Fruit fly (Drosophila melanogaster) whole organism, embryonic: Measurements from ENCODE around the gene CG43658.

Experiments used
- Asciz ChIP-seq: fragments of 200-800 bp; sonication (Bioruptor generic); optimal IDR thresholded peaks from 2 replicates; lab custom pipeline; 2017; ENCODE audit warnings: missing biosample characterization, mild to moderate bottlenecking, missing genetic modification characterization, missing genetic modification reagents
- Atf6 ChIP-seq: fragments of 200-800 bp; sonication (Bioruptor generic); IDR thresholded peaks from 2 replicates; pipeline ENCODE4 v1.3.6; 2022; ENCODE audit warnings: missing biosample characterization, missing genetic modification characterization
- Bgb ChIP-seq: fragments of 200-800 bp; sonication (Bioruptor generic); IDR thresholded peaks from 2 replicates; pipeline ENCODE4 v1.3.6; 2022; ENCODE audit warnings: missing biosample characterization, missing genetic modification characterization; ENCODE audit not compliant: partially characterized antibody
- CG10321 ChIP-seq: fragments of 200-800 bp; sonication (Bioruptor generic); IDR thresholded peaks from 2 replicates; pipeline ENCODE4 v1.3.6; 2022; ENCODE audit warnings: missing biosample characterization, missing genetic modification characterization
- CG11398 ChIP-seq: fragments of 200-800 bp; sonication (Bioruptor generic); optimal IDR thresholded peaks from 2 replicates; lab custom pipeline; 2016; ENCODE audit warnings: missing biosample characterization, missing genetic modification characterization
- CG11560 ChIP-seq: fragments of 200-800 bp; sonication (Bioruptor generic); IDR thresholded peaks from 3 replicates; pipeline ENCODE4 v1.3.6; 2022; ENCODE audit warnings: missing biosample characterization, missing genetic modification characterization
- CG12219 ChIP-seq: fragments of 200-800 bp; sonication (Bioruptor generic); optimal IDR thresholded peaks from 3 replicates; lab custom pipeline; 2018; ENCODE audit warnings: missing biosample characterization, mild to moderate bottlenecking, missing genetic modification characterization
- CG12659 ChIP-seq: fragments of 200-800 bp; sonication (Bioruptor generic); optimal IDR thresholded peaks from 3 replicates; lab custom pipeline; 2017; ENCODE audit warnings: mild to moderate bottlenecking, missing biosample characterization, missing genetic modification reagents, missing genetic modification characterization
- CG12744 ChIP-seq: fragments of 200-800 bp; sonication (Bioruptor generic); optimal IDR thresholded peaks from 2 replicates; lab custom pipeline; 2016; ENCODE audit warnings: missing biosample characterization, missing genetic modification characterization
- CG13424 ChIP-seq: fragments of 200-800 bp; sonication (Bioruptor generic); optimal IDR thresholded peaks from 2 replicates; lab custom pipeline; 2019; ENCODE audit warnings: missing biosample characterization, mild to moderate bottlenecking, missing genetic modification characterization, moderate library complexity
- CG13775 ChIP-seq: fragments of 200-800 bp; sonication (Bioruptor generic); optimal IDR thresholded peaks from 3 replicates; lab custom pipeline; 2017; ENCODE audit warnings: missing biosample characterization, mild to moderate bottlenecking, missing genetic modification characterization
- CG14050 ChIP-seq: fragments of 200-800 bp; sonication (Bioruptor generic); IDR thresholded peaks from 3 replicates; pipeline ENCODE4 v1.3.6; 2022; ENCODE audit warnings: missing biosample characterization, missing genetic modification characterization
- CG14441 ChIP-seq: fragments of 200-800 bp; sonication (Bioruptor generic); IDR thresholded peaks from 2 replicates; pipeline ENCODE4 v1.3.6; 2022; ENCODE audit warnings: missing biosample characterization, missing genetic modification characterization
- CG1603 ChIP-seq: fragments of 200-800 bp; sonication (Bioruptor generic); optimal IDR thresholded peaks from 2 replicates; lab custom pipeline; 2019; ENCODE audit warnings: missing biosample characterization, mild to moderate bottlenecking, missing genetic modification characterization, moderate library complexity
- CG1832 ChIP-seq: fragments of 200-800 bp; sonication (Bioruptor generic); optimal IDR thresholded peaks from 2 replicates; lab custom pipeline; 2017; ENCODE audit warnings: missing biosample characterization, mild to moderate bottlenecking, missing genetic modification characterization, inconsistent platforms
- CG2678 ChIP-seq: fragments of 200-800 bp; sonication (Bioruptor generic); optimal IDR thresholded peaks from 3 replicates; lab custom pipeline; 2019; ENCODE audit warnings: missing biosample characterization, mild to moderate bottlenecking, missing genetic modification characterization, moderate library complexity
- CG31441 ChIP-seq: fragments of 200-800 bp; sonication (Bioruptor generic); IDR thresholded peaks from 2 replicates; pipeline ENCODE4 v1.3.6; 2022; ENCODE audit warnings: missing biosample characterization, missing genetic modification characterization
- CG3847 ChIP-seq: fragments of 200-800 bp; sonication (Bioruptor generic); IDR thresholded peaks from 2 replicates; pipeline ENCODE4 v1.3.6; 2022; ENCODE audit warnings: missing biosample characterization, missing genetic modification characterization
- CG6765 ChIP-seq: fragments of 200-800 bp; sonication (Bioruptor generic); optimal IDR thresholded peaks from 3 replicates; lab custom pipeline; 2017; ENCODE audit warnings: missing biosample characterization, mild to moderate bottlenecking, missing genetic modification characterization
- CG9215 ChIP-seq: fragments of 200-800 bp; sonication (Bioruptor generic); IDR thresholded peaks from 2 replicates; pipeline ENCODE4 v1.3.6; 2022; ENCODE audit warnings: missing biosample characterization, missing genetic modification characterization
- CoRest ChIP-seq: fragments of 200-800 bp; sonication (Bioruptor generic); optimal IDR thresholded peaks from 3 replicates; lab custom pipeline; 2018; ENCODE audit warnings: missing biosample characterization, mild to moderate bottlenecking, missing genetic modification characterization, moderate library complexity
- Ets65A ChIP-seq: fragments of 200-800 bp; sonication (Bioruptor generic); peaks from one replicate; lab custom pipeline; 2016; ENCODE audit warnings: missing biosample characterization, missing genetic modification characterization
- Fer3 ChIP-seq: fragments of 200-800 bp; sonication (Bioruptor generic); optimal IDR thresholded peaks from 2 replicates; lab custom pipeline; 2018; ENCODE audit warnings: missing biosample characterization, mild to moderate bottlenecking, missing genetic modification characterization, moderate library complexity
- Nf-YC ChIP-seq: fragments of 200-800 bp; optimal IDR thresholded peaks from 3 replicates; lab custom pipeline; 2019; ENCODE audit warnings: missing biosample characterization, mild to moderate bottlenecking, missing genetic modification characterization, moderate library complexity
- Side ChIP-seq: fragments of 200-800 bp; sonication (Bioruptor generic); optimal IDR thresholded peaks from 2 replicates; lab custom pipeline; 2016; ENCODE audit warnings: missing biosample characterization, missing genetic modification characterization
- Sox102F ChIP-seq: fragments of 200-800 bp; sonication (Bioruptor generic); optimal IDR thresholded peaks from 2 replicates; lab custom pipeline; 2018; ENCODE audit warnings: missing biosample characterization, mild to moderate bottlenecking, missing genetic modification characterization, moderate library complexity
- ac ChIP-seq: fragments of 200-800 bp; sonication (Bioruptor generic); optimal IDR thresholded peaks from 3 replicates; lab custom pipeline; 2017; ENCODE audit warnings: missing biosample characterization, mild to moderate bottlenecking, missing genetic modification characterization
- ap ChIP-seq: fragments of 200-800 bp; sonication (Bioruptor generic); IDR thresholded peaks from 2 replicates; pipeline ENCODE4 v1.3.6; 2022; ENCODE audit warnings: missing biosample characterization, missing genetic modification characterization
- cg ChIP-seq: fragments of 200-800 bp; sonication (Bioruptor generic); optimal IDR thresholded peaks from 3 replicates; lab custom pipeline; 2019; ENCODE audit warnings: missing biosample characterization, mild to moderate bottlenecking, missing genetic modification characterization, moderate library complexity
- chm ChIP-seq: fragments of 200-800 bp; sonication (Bioruptor generic); IDR thresholded peaks from 2 replicates; pipeline ENCODE4 v1.3.6; 2022; ENCODE audit warnings: missing biosample characterization, missing genetic modification characterization
- crol ChIP-seq: fragments of 200-800 bp; sonication (Bioruptor generic); IDR thresholded peaks from 2 replicates; pipeline ENCODE4 v1.3.6; 2022; ENCODE audit warnings: missing biosample characterization, missing genetic modification characterization
- esg ChIP-seq: fragments of 200-800 bp; sonication (Bioruptor generic); conservative IDR thresholded peaks from 2 replicates; pipeline ENCODE4 v1.3.6; 2022; ENCODE audit warnings: missing biosample characterization, missing genetic modification characterization
- fd64A ChIP-seq: fragments of 200-800 bp; sonication (Bioruptor generic); optimal IDR thresholded peaks from 3 replicates; lab custom pipeline; 2018; ENCODE audit warnings: missing biosample characterization, mild to moderate bottlenecking, missing genetic modification characterization
- gem ChIP-seq: fragments of 200-800 bp; sonication (Bioruptor generic); optimal IDR thresholded peaks from 2 replicates; lab custom pipeline; 2019; ENCODE audit warnings: missing biosample characterization, mild to moderate bottlenecking, missing genetic modification characterization, moderate library complexity
- grau ChIP-seq: fragments of 200-800 bp; optimal IDR thresholded peaks from 3 replicates; lab custom pipeline; 2019; ENCODE audit warnings: missing biosample characterization, mild to moderate bottlenecking, missing genetic modification characterization, moderate library complexity
- gsb-n ChIP-seq: fragments of 200-800 bp; sonication (Bioruptor generic); optimal IDR thresholded peaks from 3 replicates; lab custom pipeline; 2018; ENCODE audit warnings: missing biosample characterization, mild to moderate bottlenecking, missing genetic modification characterization
- hkb ChIP-seq, 2 experiments: fragments of 200-800 bp in 1 of 2; fragments of >200 bp in 1 of 2; sonication (Bioruptor generic) in 1 of 2; IDR thresholded peaks in 1 of 2; optimal IDR thresholded peaks in 1 of 2; 2 replicates each; pipeline versions ENCODE4 v1.3.6 to Lab custom; 2017 to 2022; ENCODE audit warnings: missing biosample characterization in 1 of 2, missing genetic modification characterization in 1 of 2
- ken ChIP-seq: fragments of 200-800 bp; sonication (Bioruptor generic); IDR thresholded peaks from 3 replicates; pipeline ENCODE4 v1.3.6; 2022; ENCODE audit warnings: missing biosample characterization, missing genetic modification characterization
- lmd ChIP-seq: fragments of 200-800 bp; sonication (Bioruptor generic); IDR thresholded peaks from 2 replicates; pipeline ENCODE4 v1.3.6; 2022; ENCODE audit warnings: missing biosample characterization, missing genetic modification characterization
- row ChIP-seq: fragments of 200-800 bp; sonication (Bioruptor generic); IDR thresholded peaks from 3 replicates; pipeline ENCODE4 v1.3.6; 2022; ENCODE audit warnings: missing biosample characterization, missing genetic modification characterization
- sd ChIP-seq: fragments of 200-800 bp; sonication (Bioruptor generic); optimal IDR thresholded peaks from 3 replicates; lab custom pipeline; 2018; ENCODE audit warnings: missing biosample characterization, mild to moderate bottlenecking, missing genetic modification characterization, moderate library complexity
- sens-2 ChIP-seq: fragments of 200-800 bp; sonication (Bioruptor generic); IDR thresholded peaks from 2 replicates; pipeline ENCODE4 v1.3.6; 2022; ENCODE audit warnings: missing biosample characterization, missing genetic modification characterization
- sisA ChIP-seq: fragments of 200-800 bp; sonication (Bioruptor generic); IDR thresholded peaks from 2 replicates; pipeline ENCODE4 v1.3.6; 2022; ENCODE audit warnings: missing biosample characterization, missing genetic modification characterization
- sob ChIP-seq: fragments of 200-800 bp; sonication (Bioruptor generic); IDR thresholded peaks from 2 replicates; pipeline ENCODE4 v1.3.6; 2022; ENCODE audit warnings: missing biosample characterization, missing genetic modification characterization
- sqz ChIP-seq: fragments of 200-800 bp; sonication (Bioruptor generic); optimal IDR thresholded peaks from 3 replicates; lab custom pipeline; 2018; ENCODE audit warnings: missing biosample characterization, mild to moderate bottlenecking, missing genetic modification characterization
- tin ChIP-seq: fragments of 200-800 bp; sonication (Bioruptor generic); optimal IDR thresholded peaks from 3 replicates; lab custom pipeline; 2016; ENCODE audit warnings: missing biosample characterization, missing genetic modification characterization
- zfh1 ChIP-seq: fragments of 200-800 bp; sonication (Bioruptor generic); IDR thresholded peaks from 3 replicates; pipeline ENCODE4 v1.3.6; 2022; ENCODE audit warnings: missing biosample characterization, missing genetic modification characterization

CG43658 gene

dm6 chrX:17484152-17484807, 76.7 kb downstream of the CG43658 start:
- TF ChIP-seq crol (GFP tag; lab: Robert Waterston, UW) (no peak), gem (tag; lab: Kevin White, UChicago) (peak; percentile 11), CG10321 (GFP tag; lab: Robert Waterston, UW) (peak; percentile 53; the same call in 1 of the 2 replicates), Bgb (GFP tag; lab: Robert Waterston, UW) (no peak), Side (GFP tag; lab: Kevin White, UChicago) (no peak), Sox102F (GFP tag; lab: Kevin White, UChicago) (no peak), CG11398 (no peak), CG6765 (GFP tag; lab: Kevin White, UChicago) (no peak), CG3847 (no peak), Nf-YC (peak; percentile 10), grau (peak; percentile 57), CG31441 (GFP tag; lab: Robert Waterston, UW) (0 out of 2 replicates have a peak, but pooled peaks have one; percentile 9), gsb-n (tag; lab: Kevin White, UChicago) (no peak), sisA (GFP tag; lab: Robert Waterston, UW) (no peak), ac (no peak), Asciz (GFP tag; lab: Kevin White, UChicago) (no peak), CG1832 (GFP tag; lab: Kevin White, UChicago) (peak; percentile 57)

- TF ChIP-seq CG14050 = peak; percentile 44; the same call in 1 of the 3 replicates
- no peak for TF ChIP-seq cg (GFP tag; lab: Kevin White, UChicago)
- TF ChIP-seq CG13775 (GFP tag; lab: Kevin White, UChicago) = no peak
- TF ChIP-seq tin = no peak
- 0 out of 2 replicates have a peak, but pooled peaks have one; percentile 15 for TF ChIP-seq sob (GFP tag; lab: Robert Waterston, UW)
- TF ChIP-seq CG2678 (tag; lab: Kevin White, UChicago) = peak; percentile 58
- TF ChIP-seq lmd (GFP tag; lab: Robert Waterston, UW) = peak; percentile 30; the same call in 1 of the 2 replicates
- no peak for TF ChIP-seq Ets65A (GFP tag; lab: Kevin White, UChicago)
- TF ChIP-seq hkb (optimal IDR thresholded peaks at IDR 0.05; lab: Kevin White, UChicago) = no peak
- TF ChIP-seq hkb (GFP tag; IDR thresholded peaks at IDR 0.05; lab: Robert Waterston, UW) = peak; percentile 52
- TF ChIP-seq esg (GFP tag; lab: Robert Waterston, UW) = 0 out of 2 replicates have a peak, but pooled peaks have one; percentile 8
- TF ChIP-seq fd64A (GFP tag; lab: Kevin White, UChicago) = no peak
- peak; percentile 43 for TF ChIP-seq CG13424 (tag; lab: Kevin White, UChicago)
- peak; percentile 0 for TF ChIP-seq Fer3 (tag; lab: Kevin White, UChicago)
- TF ChIP-seq Asciz (GFP tag; lab: Kevin White, UChicago) = peak; percentile 41
- TF ChIP-seq CG11560 (tag; lab: Robert Waterston, UW) = peak; percentile 32; the same call in 1 of the 3 replicates
- TF ChIP-seq sqz (GFP tag; lab: Kevin White, UChicago) = peak; percentile 24
- TF ChIP-seq Atf6 = peak; percentile 24; the same call in 1 of the 2 replicates
- TF ChIP-seq sens-2 (GFP tag; lab: Robert Waterston, UW) = 0 out of 2 replicates have a peak, but pooled peaks have one; percentile 28
- TF ChIP-seq CG12219 (GFP tag; lab: Kevin White, UChicago) = peak; percentile 10
- TF ChIP-seq CoRest = peak; percentile 35
- TF ChIP-seq row (GFP tag; lab: Robert Waterston, UW) = peak; percentile 51
- peak; percentile 46; the same call in 1 of the 2 replicates for TF ChIP-seq CG14441
- peak; percentile 35 for TF ChIP-seq CG1603 (tag; lab: Kevin White, UChicago)
- no peak for TF ChIP-seq ap
- TF ChIP-seq CG1832 (GFP tag; lab: Kevin White, UChicago) = no peak
- peak; percentile 38 for TF ChIP-seq sd
- peak; percentile 49; the same call in 1 of the 3 replicates for TF ChIP-seq zfh1
- TF ChIP-seq CG9215 = no peak
- TF ChIP-seq CG12659 (GFP tag; lab: Kevin White, UChicago) = peak; percentile 6
- TF ChIP-seq chm = 0 out of 2 replicates have a peak, but pooled peaks have one; percentile 12
- no peak for TF ChIP-seq gsb-n (tag; lab: Kevin White, UChicago)
- TF ChIP-seq ken = 0 out of 3 replicates have a peak, but pooled peaks have one; percentile 39
- TF ChIP-seq sisA (GFP tag; lab: Robert Waterston, UW) = 0 out of 2 replicates have a peak, but pooled peaks have one; percentile 11
- TF ChIP-seq CG12744 (GFP tag; lab: Kevin White, UChicago) = no peak
These were observed 78.2 kb downstream of the CG43658 start for dm6 chrX:17482808-17483207.
